Fruit fly (Drosophila melanogaster) whole organism, embryonic: ENCODE results near the gene CG17717.
A peak's percentile ranks its signal among the peaks of the same experiment; 100 is the strongest.

ENCODE experiments used
- ATbp ChIP-seq: fragments of 200-800 bp; sonication (Bioruptor generic); optimal IDR thresholded peaks from 2 replicates; lab custom pipeline; 2017; ENCODE audit warnings: missing biosample characterization, mild to moderate bottlenecking, missing genetic modification characterization, missing genetic modification reagents
- CG10959 ChIP-seq: fragments of 200-800 bp; sonication (Bioruptor generic); IDR thresholded peaks from 2 replicates; pipeline ENCODE4 v1.3.6; 2022; ENCODE audit warnings: missing biosample characterization, missing genetic modification characterization
- CG11696 ChIP-seq: fragments of 200-800 bp; sonication (Bioruptor generic); IDR thresholded peaks from 2 replicates; pipeline ENCODE4 v1.3.6; 2022; ENCODE audit warnings: missing biosample characterization, missing genetic modification characterization
- CG12219 ChIP-seq: fragments of 200-800 bp; sonication (Bioruptor generic); optimal IDR thresholded peaks from 3 replicates; lab custom pipeline; 2018; ENCODE audit warnings: missing biosample characterization, mild to moderate bottlenecking, missing genetic modification characterization
- CG1233 ChIP-seq: fragments of 200-800 bp; sonication (Bioruptor generic); optimal IDR thresholded peaks from 4 replicates; lab custom pipeline; 2018; ENCODE audit warnings: missing biosample characterization, mild to moderate bottlenecking, missing genetic modification characterization
- CG13894 ChIP-seq: fragments of 200-800 bp; sonication (Bioruptor generic); optimal IDR thresholded peaks from 3 replicates; lab custom pipeline; 2018; ENCODE audit warnings: missing biosample characterization, mild to moderate bottlenecking, missing genetic modification characterization, moderate library complexity
- CG15269 ChIP-seq: fragments of 200-800 bp; sonication (Bioruptor generic); optimal IDR thresholded peaks from 2 replicates; lab custom pipeline; 2018; ENCODE audit warnings: missing biosample characterization, mild to moderate bottlenecking, missing genetic modification characterization, moderate library complexity
- CG18262 ChIP-seq: fragments of 200-800 bp; optimal IDR thresholded peaks from 3 replicates; lab custom pipeline; 2019; ENCODE audit warnings: missing biosample characterization, mild to moderate bottlenecking, missing genetic modification characterization, moderate library complexity
- CG2678 ChIP-seq: fragments of 200-800 bp; sonication (Bioruptor generic); optimal IDR thresholded peaks from 3 replicates; lab custom pipeline; 2019; ENCODE audit warnings: missing biosample characterization, mild to moderate bottlenecking, missing genetic modification characterization, moderate library complexity
- CG6813 ChIP-seq: fragments of 200-800 bp; sonication (Bioruptor generic); optimal IDR thresholded peaks from 2 replicates; lab custom pipeline; 2017; ENCODE audit warnings: missing biosample characterization, missing genetic modification characterization, mild to moderate bottlenecking, moderate library complexity, missing genetic modification reagents
- CG8290 ChIP-seq, 3 experiments: fragments of 200-800 bp; sonication (Bioruptor generic); optimal IDR thresholded peaks; 2 replicates each; lab custom pipeline; 2016 to 2019; ENCODE audit warnings: missing biosample characterization in 3 of 3, missing genetic modification characterization in 3 of 3, mild to moderate bottlenecking in 2 of 3, moderate library complexity in 1 of 3
- CG9609 ChIP-seq: fragments of 200-800 bp; sonication (Bioruptor generic); optimal IDR thresholded peaks from 3 replicates; lab custom pipeline; 2016; ENCODE audit warnings: missing biosample characterization, missing genetic modification characterization
- CG9727 ChIP-seq: fragments of 200-800 bp; sonication (Bioruptor generic); optimal IDR thresholded peaks from 3 replicates; lab custom pipeline; 2017; ENCODE audit warnings: missing biosample characterization, mild to moderate bottlenecking, missing genetic modification characterization
- Dbx ChIP-seq: fragments of 200-800 bp; sonication (Bioruptor generic); IDR thresholded peaks from 3 replicates; pipeline ENCODE4 v1.3.6; 2022; ENCODE audit warnings: missing biosample characterization, missing genetic modification characterization
- E2f1 ChIP-seq: fragments of 200-800 bp; sonication (Bioruptor generic); IDR thresholded peaks from 2 replicates; pipeline ENCODE4 v1.3.6; 2022; ENCODE audit warnings: missing biosample characterization, missing genetic modification characterization
- Hmr ChIP-seq: fragments of 200-800 bp; sonication (Bioruptor generic); optimal IDR thresholded peaks from 3 replicates; lab custom pipeline; 2017; ENCODE audit warnings: mild to moderate bottlenecking, missing biosample characterization, missing genetic modification reagents, missing genetic modification characterization
- Hr51 ChIP-seq, 2 experiments: fragments of 200-800 bp; sonication (Bioruptor generic); optimal IDR thresholded peaks; 2 replicates in 1 of 2; 3 replicates in 1 of 2; lab custom pipeline; 2016 to 2018; ENCODE audit warnings: missing biosample characterization in 2 of 2, missing genetic modification characterization in 2 of 2, mild to moderate bottlenecking in 1 of 2, moderate library complexity in 1 of 2
- Max ChIP-seq: fragments of 200-800 bp; sonication (Bioruptor generic); optimal IDR thresholded peaks from 2 replicates; lab custom pipeline; 2016; ENCODE audit warnings: missing biosample characterization, mild to moderate bottlenecking, missing genetic modification characterization
- Med ChIP-seq: fragments of 200-800 bp; sonication (Bioruptor generic); peaks from one replicate; lab custom pipeline; 2016; ENCODE audit warnings: missing biosample characterization, missing genetic modification characterization, mild to moderate bottlenecking, inconsistent platforms, moderate library complexity
- Mes4 ChIP-seq: fragments of 200-800 bp; sonication (Bioruptor generic); optimal IDR thresholded peaks from 2 replicates; lab custom pipeline; 2016; ENCODE audit warnings: missing biosample characterization, missing genetic modification characterization
- Nf-YB ChIP-seq: fragments of 200-800 bp; sonication (Bioruptor generic); optimal IDR thresholded peaks from 3 replicates; lab custom pipeline; 2019; ENCODE audit warnings: missing biosample characterization, mild to moderate bottlenecking, missing genetic modification characterization, moderate library complexity
- Opbp ChIP-seq: fragments of 200-800 bp; sonication (Bioruptor generic); IDR thresholded peaks from 3 replicates; pipeline ENCODE4 v1.3.6; 2022; ENCODE audit warnings: missing biosample characterization, missing genetic modification characterization; ENCODE audit not compliant: partially characterized antibody
- Rx ChIP-seq: fragments of 200-800 bp; sonication (Bioruptor generic); IDR thresholded peaks from 2 replicates; pipeline ENCODE4 v1.3.6; 2022; ENCODE audit warnings: missing biosample characterization, missing genetic modification characterization
- az2 ChIP-seq: fragments of 200-800 bp; sonication (Bioruptor generic); optimal IDR thresholded peaks from 3 replicates; lab custom pipeline; 2016; ENCODE audit warnings: missing biosample characterization, missing genetic modification characterization
- bsh ChIP-seq, 2 experiments: fragments of 200-800 bp; sonication (Bioruptor generic); optimal IDR thresholded peaks; 2 replicates each; lab custom pipeline; 2017 to 2018; ENCODE audit warnings: mild to moderate bottlenecking in 2 of 2, missing biosample characterization in 2 of 2, missing genetic modification characterization in 2 of 2, moderate library complexity in 1 of 2
- caup ChIP-seq: fragments of 200-800 bp; sonication (Bioruptor generic); optimal IDR thresholded peaks from 3 replicates; lab custom pipeline; 2017; ENCODE audit warnings: missing biosample characterization, mild to moderate bottlenecking, missing genetic modification characterization, moderate library complexity; ENCODE audit not compliant: severe bottlenecking
- dan ChIP-seq: fragments of 200-800 bp; sonication (Bioruptor generic); IDR thresholded peaks from 2 replicates; pipeline ENCODE4 v1.3.6; 2022; ENCODE audit warnings: missing biosample characterization, missing genetic modification characterization
- dm ChIP-seq: fragments of 200-800 bp; sonication (Bioruptor generic); optimal IDR thresholded peaks from 3 replicates; lab custom pipeline; 2016; ENCODE audit warnings: missing biosample characterization, missing genetic modification characterization
- exex ChIP-seq: fragments of 200-800 bp; sonication (Bioruptor generic); optimal IDR thresholded peaks from 4 replicates; lab custom pipeline; 2018; ENCODE audit warnings: missing biosample characterization, mild to moderate bottlenecking, missing genetic modification characterization, moderate library complexity
- eyg ChIP-seq: fragments of 200-800 bp; sonication (Bioruptor generic); optimal IDR thresholded peaks from 3 replicates; lab custom pipeline; 2016; ENCODE audit warnings: missing biosample characterization, missing genetic modification characterization
- gcm2 ChIP-seq: fragments of 200-800 bp; sonication (Bioruptor generic); optimal IDR thresholded peaks from 2 replicates; lab custom pipeline; 2016; ENCODE audit warnings: missing biosample characterization, missing genetic modification characterization
- gfzf ChIP-seq: fragments of 200-800 bp; sonication (Bioruptor generic); optimal IDR thresholded peaks from 2 replicates; lab custom pipeline; 2016; ENCODE audit warnings: missing biosample characterization, mild to moderate bottlenecking, missing genetic modification characterization, moderate library complexity
- grn ChIP-seq: fragments of 200-800 bp; sonication (Bioruptor generic); optimal IDR thresholded peaks from 3 replicates; lab custom pipeline; 2017; ENCODE audit warnings: missing biosample characterization, missing genetic modification characterization
- hkb ChIP-seq, 2 experiments: fragments of 200-800 bp in 1 of 2; fragments of >200 bp in 1 of 2; sonication (Bioruptor generic) in 1 of 2; IDR thresholded peaks in 1 of 2; optimal IDR thresholded peaks in 1 of 2; 2 replicates each; pipeline versions ENCODE4 v1.3.6 to Lab custom; 2017 to 2022; ENCODE audit warnings: missing biosample characterization in 1 of 2, missing genetic modification characterization in 1 of 2
- kah ChIP-seq: fragments of 200-800 bp; sonication (Bioruptor generic); optimal IDR thresholded peaks from 2 replicates; lab custom pipeline; 2018; ENCODE audit warnings: missing biosample characterization, mild to moderate bottlenecking, missing genetic modification characterization
- klu ChIP-seq: fragments of 200-800 bp; sonication (Bioruptor generic); IDR thresholded peaks from 2 replicates; pipeline ENCODE4 v1.3.6; 2022; ENCODE audit warnings: missing biosample characterization, missing genetic modification characterization
- kni ChIP-seq: fragments of 200-800 bp; sonication (Bioruptor generic); optimal IDR thresholded peaks from 3 replicates; lab custom pipeline; 2017; ENCODE audit warnings: mild to moderate bottlenecking, missing biosample characterization, missing genetic modification reagents, missing genetic modification characterization
- lov ChIP-seq, 2 experiments: fragments of 200-800 bp in 1 of 2; fragments of >200 bp in 1 of 2; sonication (Bioruptor generic) in 1 of 2; IDR thresholded peaks in 1 of 2; optimal IDR thresholded peaks in 1 of 2; 2 replicates in 1 of 2; 3 replicates in 1 of 2; pipeline versions ENCODE4 v1.3.6 to Lab custom; 2017 to 2022; ENCODE audit warnings: missing biosample characterization in 1 of 2, missing genetic modification characterization in 1 of 2
- pita ChIP-seq: fragments of 200-800 bp; sonication (Bioruptor generic); optimal IDR thresholded peaks from 2 replicates; lab custom pipeline; 2017; ENCODE audit warnings: missing biosample characterization, mild to moderate bottlenecking, missing genetic modification characterization
- sc ChIP-seq, 3 experiments: fragments of >200 bp in 2 of 3; fragments of 200-800 bp in 1 of 3; sonication (Bioruptor generic) in 1 of 3; optimal IDR thresholded peaks; 2 replicates in 2 of 3; 3 replicates in 1 of 3; lab custom pipeline; 2017; ENCODE audit warnings: mild to moderate bottlenecking in 1 of 3, missing biosample characterization in 1 of 3, missing genetic modification characterization in 1 of 3, missing genetic modification reagents in 1 of 3
- scrt ChIP-seq: fragments of 200-800 bp; sonication (Bioruptor generic); optimal IDR thresholded peaks from 2 replicates; lab custom pipeline; 2018; ENCODE audit warnings: missing biosample characterization, mild to moderate bottlenecking, missing genetic modification characterization, moderate library complexity
- twi ChIP-seq: fragments of 200-800 bp; optimal IDR thresholded peaks from 2 replicates; lab custom pipeline; 2019; ENCODE audit warnings: missing biosample characterization, mild to moderate bottlenecking, missing genetic modification characterization, moderate library complexity
- vfl ChIP-seq: fragments of 200-800 bp; sonication (Bioruptor generic); optimal IDR thresholded peaks from 2 replicates; lab custom pipeline; 2016; ENCODE audit warnings: missing biosample characterization, missing genetic modification characterization

CG17717 gene

DNA sequence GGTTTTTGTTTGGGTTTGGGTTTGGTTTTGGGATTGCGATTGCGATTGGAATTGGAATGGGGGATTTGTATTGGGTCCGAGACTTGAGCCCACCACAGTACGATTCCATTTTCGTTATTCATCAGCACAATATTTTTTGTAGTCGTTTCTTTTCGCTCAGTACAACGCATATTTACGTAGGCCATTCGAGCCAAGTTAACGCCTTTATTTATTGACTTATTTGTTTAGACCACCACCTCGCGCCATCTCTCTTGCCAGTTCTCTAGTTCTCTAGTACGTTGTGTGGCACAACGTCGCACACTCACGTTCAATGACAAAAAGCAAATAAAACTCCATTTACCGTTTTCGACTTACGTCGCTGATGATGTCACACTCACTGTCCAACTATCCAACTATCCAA lies 15.6 kb downstream of the CG17717 start (continued):
- TF ChIP-seq CG1233 (GFP tag; lab: Kevin White, UChicago) (peak; percentile 1), CG9727 (GFP tag; lab: Kevin White, UChicago) (peak; percentile 2), az2 (no peak), CG2678 (tag; lab: Kevin White, UChicago) (peak; percentile 2), ATbp (GFP tag; lab: Kevin White, UChicago) (peak; percentile 29), Med (peak; percentile 66), CG9609 (GFP tag; lab: Kevin White, UChicago) (no peak), CG6813 (GFP tag; lab: Kevin White, UChicago) (peak; percentile 18), CG11696 (GFP tag; lab: Robert Waterston, UW) (0 out of 2 replicates have a peak, but pooled peaks have one; percentile 15), CG18262 (tag; lab: Kevin White, UChicago) (no peak)

DNA sequence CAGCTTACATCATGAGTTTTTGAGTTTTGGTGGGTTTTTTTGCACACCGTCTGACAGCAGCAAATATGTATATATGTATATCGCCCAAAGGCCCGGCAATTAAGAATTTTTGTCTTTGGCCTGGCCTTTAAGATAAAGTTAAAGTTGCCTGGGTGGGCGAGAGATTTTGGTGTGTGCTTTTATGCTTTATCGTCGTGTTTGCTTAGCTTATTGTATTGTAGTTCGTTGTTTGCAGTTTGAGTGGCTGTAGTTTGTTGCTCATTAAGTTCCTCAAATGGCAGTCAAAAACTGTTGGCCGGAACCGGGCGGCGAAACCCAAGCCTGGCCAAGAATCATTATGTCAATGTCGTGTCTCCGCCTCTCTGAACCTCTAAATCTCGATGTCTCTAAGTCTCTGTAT lies 22.7 kb downstream of the CG17717 start:
- TF ChIP-seq Med: peak; percentile 76
- TF ChIP-seq Max (GFP tag; lab: Kevin White, UChicago): no peak
- peak; percentile 65 for TF ChIP-seq CG13894

DNA sequence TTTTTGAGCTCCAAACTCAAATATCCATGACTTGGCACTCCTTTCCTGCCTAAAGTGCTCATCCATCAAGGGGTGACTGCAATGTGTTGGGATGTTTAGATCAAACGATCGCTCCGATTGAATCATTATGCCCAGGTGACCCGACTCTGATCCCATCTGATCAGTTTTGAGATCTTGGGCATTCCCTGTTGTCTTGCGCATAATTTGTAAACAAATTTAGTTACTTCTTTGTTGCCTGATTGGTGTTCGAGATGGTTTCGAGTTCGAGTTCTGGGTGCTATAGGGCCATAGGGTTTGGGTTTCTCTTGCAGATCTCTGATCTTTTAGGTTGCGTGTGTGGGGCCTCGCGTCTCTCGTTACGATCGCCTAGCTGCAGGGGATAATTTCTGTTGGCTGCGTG lies 23.4 kb downstream of the CG17717 start:
- TF ChIP-seq Nf-YB (peak; percentile 33), kah (GFP tag; lab: Kevin White, UChicago) (no peak), sc (optimal IDR thresholded peaks at IDR 0.05; lab: Kevin White, UChicago) (no peak), sc (GFP tag; optimal IDR thresholded peaks at IDR 0.05; lab: Kevin White, UChicago) (no peak), kni (GFP tag; lab: Kevin White, UChicago) (peak; percentile 7), grn (peak; percentile 84), Dbx (no peak)

DNA sequence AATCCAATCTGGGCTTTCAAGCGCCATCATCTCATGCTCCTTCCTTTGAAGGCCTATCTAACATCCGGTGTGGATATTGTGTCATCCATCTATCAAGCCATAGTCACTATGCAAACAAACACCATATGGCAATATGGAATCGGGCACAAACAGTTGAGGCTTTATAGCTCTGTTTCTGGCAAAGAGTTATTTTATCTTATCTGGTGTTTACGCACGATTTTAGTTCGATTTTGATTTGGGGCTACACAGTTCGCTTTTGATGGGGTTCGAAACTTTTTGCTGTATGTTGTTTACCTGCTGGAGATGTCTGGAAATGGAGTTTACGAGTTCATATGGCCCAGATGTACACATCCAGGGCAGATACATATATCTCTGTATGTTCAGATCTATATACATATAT lies 24.5 kb downstream of the CG17717 start:
- TF ChIP-seq dan (no peak), hkb (optimal IDR thresholded peaks at IDR 0.05; lab: Kevin White, UChicago) (no peak), hkb (GFP tag; IDR thresholded peaks at IDR 0.05; lab: Robert Waterston, UW) (no peak), caup (peak; percentile 25), Hmr (GFP tag; lab: Kevin White, UChicago) (peak; percentile 7), CG12219 (GFP tag; lab: Kevin White, UChicago) (no peak), eyg (GFP tag; lab: Kevin White, UChicago) (no peak), klu (GFP tag; lab: Robert Waterston, UW) (no peak), Rx (GFP tag; lab: Robert Waterston, UW) (no peak), E2f1 (GFP tag; lab: Robert Waterston, UW) (no peak), Opbp (GFP tag; lab: Robert Waterston, UW) (no peak), CG8290 (GFP tag; optimal IDR thresholded peaks at IDR 0.05; lab: Kevin White, UChicago) (no peak), CG8290 (tag; optimal IDR thresholded peaks at IDR 0.05; lab: Kevin White, UChicago) (peak in 1 of 2 experiments; percentile 5), CG13894 (peak; percentile 47), gfzf (GFP tag; lab: Kevin White, UChicago) (no peak), CG10959 (GFP tag; lab: Robert Waterston, UW) (no peak), CG15269 (tag; lab: Kevin White, UChicago) (no peak), az2 (no peak), Mes4 (GFP tag; lab: Kevin White, UChicago) (no peak), exex (tag; lab: Kevin White, UChicago) (peak; percentile 34), vfl (GFP tag; lab: Kevin White, UChicago) (no peak), dm (GFP tag; lab: Kevin White, UChicago) (no peak), scrt (GFP tag; lab: Kevin White, UChicago) (no peak), twi (tag; lab: Kevin White, UChicago) (peak; percentile 74), pita (no peak), gcm2 (no peak), lov (optimal IDR thresholded peaks at IDR 0.05; lab: Kevin White, UChicago) (no peak), lov (GFP tag; IDR thresholded peaks at IDR 0.05; lab: Robert Waterston, UW) (no peak), Hr51 (GFP tag; optimal IDR thresholded peaks at IDR 0.05; lab: Kevin White, UChicago) (no peak), bsh (GFP tag; optimal IDR thresholded peaks at IDR 0.05; lab: Kevin White, UChicago) (no peak)
